Fruit fly (Drosophila melanogaster) whole organism: ENCODE measurements around the gene CG5849.

Experiments used
- CG8478 ChIP-seq: fragments of >200 bp; optimal IDR thresholded peaks from 2 replicates; lab custom pipeline; 2018; ENCODE audit warnings: inconsistent platforms
- Dll ChIP-seq: fragments of >200 bp; optimal IDR thresholded peaks from 2 replicates; lab custom pipeline; 2017
- EcR ChIP-seq, 2 experiments: fragments of >200 bp; optimal IDR thresholded peaks; 2 replicates each; lab custom pipeline; 2017; ENCODE audit warnings: missing biosample characterization in 2 of 2, missing genetic modification characterization in 2 of 2, missing genetic modification reagents in 2 of 2
- pan ChIP-seq: fragments of >200 bp; optimal IDR thresholded peaks from 2 replicates; lab custom pipeline; 2017
- psq ChIP-seq: fragments of >200 bp; optimal IDR thresholded peaks from 2 replicates; lab custom pipeline; 2017
- usp ChIP-seq: fragments of >200 bp; optimal IDR thresholded peaks from 2 replicates; lab custom pipeline; 2017; ENCODE audit warnings: missing biosample characterization, missing genetic modification characterization, mixed read lengths

The CG5849 gene

dm6 chr3R:21753974-21754373, 14.1 kb downstream of the CG5849 start, which contains the start of gene CG31198:
CG31198 (plus strand) TSS chr3R:21754324.
- TF ChIP-seq CG8478 (no peak), Dll (lab: Kevin White, UChicago) (no peak), EcR (GFP tag; optimal IDR thresholded peaks at IDR 0.05; lab: Kevin White, UChicago) (no peak), pan (lab: Kevin White, UChicago) (no peak), usp (no peak), psq (lab: Kevin White, UChicago) (no peak)

dm6 chr3R:21757550-21757949, 17.6 kb downstream of the CG5849 start:
- no peak for TF ChIP-seq Dll (lab: Kevin White, UChicago)
- no peak for TF ChIP-seq usp
- no peak for TF ChIP-seq CG8478
- TF ChIP-seq psq (lab: Kevin White, UChicago), result no peak
- no peak for TF ChIP-seq pan (lab: Kevin White, UChicago)
- no peak for TF ChIP-seq EcR (GFP tag; optimal IDR thresholded peaks at IDR 0.05; lab: Kevin White, UChicago)

dm6 chr3R:21758145-21758856, 18.4 kb downstream of the CG5849 start, which contains the start of gene CG42335:
CG42335 (plus strand) TSS chr3R:21758764.
- TF ChIP-seq EcR (GFP tag; optimal IDR thresholded peaks at IDR 0.05; lab: Kevin White, UChicago) (no peak), psq (lab: Kevin White, UChicago) (no peak), pan (lab: Kevin White, UChicago) (no peak), CG8478 (no peak), Dll (lab: Kevin White, UChicago) (no peak), usp (no peak)

dm6 chr3R:21769218-21769617, 29.3 kb downstream of the CG5849 start, which contains the start of gene Burs:
Burs (plus strand) TSS chr3R:21769518.
- no peak for TF ChIP-seq Dll (lab: Kevin White, UChicago)
- TF ChIP-seq usp, result no peak
- no peak for TF ChIP-seq pan (lab: Kevin White, UChicago)
- TF ChIP-seq EcR (GFP tag; optimal IDR thresholded peaks at IDR 0.05; lab: Kevin White, UChicago), result no peak
- no peak for TF ChIP-seq CG8478
- no peak for TF ChIP-seq psq (lab: Kevin White, UChicago)

- TF ChIP-seq psq (lab: Kevin White, UChicago) (no peak), Dll (lab: Kevin White, UChicago) (no peak), CG8478 (no peak), pan (lab: Kevin White, UChicago) (no peak), EcR (GFP tag; optimal IDR thresholded peaks at IDR 0.05; lab: Kevin White, UChicago) (no peak), usp (no peak)
Measured at dm6 chr3R:21775766-21776165, 35.9 kb downstream of the CG5849 start, which contains the start of the genes GABA-B-R2 and CG6800. GABA-B-R2 (minus strand) TSS chr3R:21775840. CG6800 (plus strand) TSS chr3R:21776138.

- no peak for TF ChIP-seq EcR (GFP tag; optimal IDR thresholded peaks at IDR 0.05; lab: Kevin White, UChicago)
- no peak for TF ChIP-seq psq (lab: Kevin White, UChicago)
- TF ChIP-seq Dll (lab: Kevin White, UChicago), result no peak
- TF ChIP-seq pan (lab: Kevin White, UChicago), result no peak
- TF ChIP-seq CG8478, result no peak
- TF ChIP-seq usp, result no peak
Measured at dm6 chr3R:21777660-21778059, 37.8 kb downstream of the CG5849 start, which contains the start of gene Polr1H. Polr1H (minus strand) TSS chr3R:21777847.

- TF ChIP-seq Dll (lab: Kevin White, UChicago), result no peak
- no peak for TF ChIP-seq EcR (GFP tag; optimal IDR thresholded peaks at IDR 0.05; lab: Kevin White, UChicago)
- TF ChIP-seq CG8478, result no peak
- TF ChIP-seq usp, result no peak
- TF ChIP-seq psq (lab: Kevin White, UChicago), result no peak
- TF ChIP-seq pan (lab: Kevin White, UChicago), result no peak
Measured at dm6 chr3R:21780086-21780485, 40.2 kb downstream of the CG5849 start.

dm6 chr3R:21781448-21781847, 41.5 kb downstream of the CG5849 start:
- TF ChIP-seq EcR (GFP tag; optimal IDR thresholded peaks at IDR 0.05; lab: Kevin White, UChicago) (no peak), usp (no peak), CG8478 (no peak), pan (lab: Kevin White, UChicago) (no peak), Dll (lab: Kevin White, UChicago) (no peak), psq (lab: Kevin White, UChicago) (no peak)

dm6 chr3R:21782295-21782922, 42.5 kb downstream of the CG5849 start, which contains the start of gene tsl:
tsl (minus strand) TSS chr3R:21782536.
- peak; percentile 14 for TF ChIP-seq Dll (lab: Kevin White, UChicago)
- peak; percentile 32 to 93 for TF ChIP-seq EcR (GFP tag; optimal IDR thresholded peaks at IDR 0.05; lab: Kevin White, UChicago)
- TF ChIP-seq pan (lab: Kevin White, UChicago), result no peak

- TF ChIP-seq EcR (GFP tag; optimal IDR thresholded peaks at IDR 0.05; lab: Kevin White, UChicago) (no peak), psq (lab: Kevin White, UChicago) (no peak), pan (lab: Kevin White, UChicago) (no peak), usp (no peak), CG8478 (no peak), Dll (lab: Kevin White, UChicago) (no peak)
Measured at dm6 chr3R:21790392-21790791, 50.5 kb downstream of the CG5849 start.

- no peak for TF ChIP-seq CG8478
- no peak for TF ChIP-seq usp
- no peak for TF ChIP-seq pan (lab: Kevin White, UChicago)
- TF ChIP-seq psq (lab: Kevin White, UChicago), result no peak
- TF ChIP-seq EcR (GFP tag; optimal IDR thresholded peaks at IDR 0.05; lab: Kevin White, UChicago), result no peak
- TF ChIP-seq Dll (lab: Kevin White, UChicago), result no peak
Measured at dm6 chr3R:21793760-21794159, 53.9 kb downstream of the CG5849 start.
